Worm (Caenorhabditis elegans): ENCODE measurements around the gene crp-1.

DNA sequence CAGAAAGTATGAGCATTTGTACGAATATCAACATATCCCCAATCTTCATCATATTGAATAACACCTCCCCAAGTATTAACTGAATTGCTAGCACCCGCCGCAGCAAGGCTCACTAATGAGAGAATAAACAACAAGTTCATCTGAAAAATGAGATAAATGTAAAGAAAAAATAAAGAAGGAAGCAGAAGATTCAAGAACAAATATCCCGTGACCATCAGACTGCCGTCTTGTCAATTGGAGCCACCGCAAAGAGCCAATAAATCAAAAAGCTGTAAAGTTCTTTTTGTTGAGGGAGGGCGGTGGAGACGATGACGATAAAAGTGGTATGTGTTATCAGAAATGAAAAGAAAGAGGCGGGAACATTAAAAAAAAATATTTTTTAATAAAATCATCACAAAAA lies 24.9 kb upstream of the crp-1 start, which contains the start of gene Y32F6A.5:
- TF ChIP-seq him-1 (tag; optimal IDR thresholded peaks at IDR 0.05) (no peak), W03F9.2 (tag; optimal IDR thresholded peaks at IDR 0.05) (no peak), dao-5 (tag; optimal IDR thresholded peaks at IDR 0.05) (no peak)
